Fruit fly (Drosophila melanogaster): ENCODE data around the gene CG10366.

CG10366 gene

DNA sequence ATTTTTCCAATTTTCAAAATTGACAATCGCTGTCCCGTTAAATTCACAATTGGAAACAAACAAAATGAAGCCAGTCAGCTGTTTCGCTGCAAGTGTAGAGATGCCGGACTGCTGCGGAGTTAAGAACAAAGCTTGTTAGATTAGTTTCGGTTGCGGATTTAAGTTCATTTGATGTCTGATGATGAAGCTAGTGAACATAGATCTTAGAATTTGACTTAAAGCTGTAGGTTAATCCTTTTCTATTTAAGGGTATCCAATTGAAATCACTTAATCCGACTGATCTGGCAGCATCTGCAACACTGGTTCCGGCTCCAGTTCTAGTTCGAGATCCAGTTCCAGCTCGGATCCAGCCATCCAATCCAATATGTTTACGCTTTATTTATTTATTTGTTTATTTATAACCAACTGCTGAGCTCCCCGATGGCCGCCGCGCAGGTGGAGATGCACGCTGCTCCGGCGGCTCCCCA lies at the start of gene CG10366, which contains the start of gene PCNA2 (continued):
- TF ChIP-seq sna (GFP tag; IDR thresholded peaks at IDR 0.05; ENCODE audit: partially characterized antibody) (0 out of 2 replicates have a peak, but pooled peaks have one; percentile 19), Mrtf (GFP tag; IDR thresholded peaks at IDR 0.05) (peak; percentile 58; the same call in 2 of the 3 replicates), Ptx1 (GFP tag; IDR thresholded peaks at IDR 0.05) (peak; percentile 46; the same call in 1 of the 2 replicates), B-H1 (GFP tag; IDR thresholded peaks at IDR 0.05) (0 out of 3 replicates have a peak, but pooled peaks have one; percentile 12), unpg (GFP tag; optimal IDR thresholded peaks at IDR 0.05) (peak; percentile 67), Lpt (GFP tag; optimal IDR thresholded peaks at IDR 0.05) (no peak), fu2 (GFP tag; optimal IDR thresholded peaks at IDR 0.05) (peak; percentile 74), Adf1 (GFP tag; IDR thresholded peaks at IDR 0.05) (no peak), grn (GFP tag; optimal IDR thresholded peaks at IDR 0.05) (no peak), CG17912 (GFP tag; optimal IDR thresholded peaks at IDR 0.05) (no peak), grau (tag; optimal IDR thresholded peaks at IDR 0.05) (peak; percentile 65), CG10543 (GFP tag; optimal IDR thresholded peaks at IDR 0.05) (peak; percentile 52), ase (GFP tag; IDR thresholded peaks at IDR 0.05) (no peak), CG8944 (GFP tag; optimal IDR thresholded peaks at IDR 0.05) (peak; percentile 60), CG11504 (tag; optimal IDR thresholded peaks at IDR 0.05) (peak; percentile 68), CG4707 (GFP tag; optimal IDR thresholded peaks at IDR 0.05) (no peak), CG34422 (GFP tag; IDR thresholded peaks at IDR 0.05) (0 out of 3 replicates have a peak, but pooled peaks have one; percentile 21), CG10462 (GFP tag; optimal IDR thresholded peaks at IDR 0.05) (peak; percentile 77), jing (GFP tag; optimal IDR thresholded peaks at IDR 0.05) (peak; percentile 1), lilli (GFP tag; optimal IDR thresholded peaks at IDR 0.05) (peak; percentile 83), Fer2 (tag; optimal IDR thresholded peaks at IDR 0.05) (peak; percentile 54), bcd (GFP tag; optimal IDR thresholded peaks at IDR 0.05) (peak; percentile 58), CG42726 (GFP tag; IDR thresholded peaks at IDR 0.05; ENCODE audit: partially characterized antibody) (0 out of 2 replicates have a peak, but pooled peaks have one; percentile 7), CG7928 (GFP tag; optimal IDR thresholded peaks at IDR 0.05) (peak; percentile 70), CG3995 (GFP tag; optimal IDR thresholded peaks at IDR 0.05) (peak; percentile 65), CG31441 (GFP tag; IDR thresholded peaks at IDR 0.05) (peak; percentile 54), yki (optimal IDR thresholded peaks at IDR 0.05) (no peak), CG17802 (tag; optimal IDR thresholded peaks at IDR 0.05) (peak; percentile 13), NC2α (GFP tag; optimal IDR thresholded peaks at IDR 0.05) (peak; percentile 21), CG31388 (GFP tag; optimal IDR thresholded peaks at IDR 0.05) (no peak), zfh1 (GFP tag; IDR thresholded peaks at IDR 0.05) (peak; percentile 70; the same call in 2 of the 3 replicates), nerfin-1 (tag; optimal IDR thresholded peaks at IDR 0.05) (peak; percentile 55), tin (GFP tag; optimal IDR thresholded peaks at IDR 0.05) (peak; percentile 71), zf30C (GFP tag; optimal IDR thresholded peaks at IDR 0.05) (no peak), ato (GFP tag; IDR thresholded peaks at IDR 0.05; ENCODE audit: partially characterized antibody) (0 out of 2 replicates have a peak, but pooled peaks have one; percentile 23), bowl (GFP tag; IDR thresholded peaks at IDR 0.05) (no peak), BtbVII (GFP tag; optimal IDR thresholded peaks at IDR 0.05) (peak; percentile 14), stc (GFP tag; IDR thresholded peaks at IDR 0.05) (no peak), az2 (GFP tag; optimal IDR thresholded peaks at IDR 0.05) (peak; percentile 73), CG10565 (GFP tag; optimal IDR thresholded peaks at IDR 0.05) (no peak), Fer1 (GFP tag; optimal IDR thresholded peaks at IDR 0.05) (peak; percentile 64), trh (GFP tag; optimal IDR thresholded peaks at IDR 0.05) (peak; percentile 12), CG4617 (GFP tag; optimal IDR thresholded peaks at IDR 0.05; ENCODE audit: borderline replicate concordance) (peak; percentile 87), ewg (GFP tag; optimal IDR thresholded peaks at IDR 0.05) (peak; percentile 47), pita (GFP tag; optimal IDR thresholded peaks at IDR 0.05) (no peak), chn (GFP tag; optimal IDR thresholded peaks at IDR 0.05) (peak; percentile 61), h (optimal IDR thresholded peaks at IDR 0.05) (no peak), B-H2 (GFP tag; optimal IDR thresholded peaks at IDR 0.05) (peak; percentile 70), CG1603 (tag; optimal IDR thresholded peaks at IDR 0.05) (peak; percentile 86), CrebB (tag; optimal IDR thresholded peaks at IDR 0.05) (peak; percentile 44), Hr39 (optimal IDR thresholded peaks at IDR 0.05) (no peak)

All from whole organism, embryonic.